Worm (Caenorhabditis elegans) whole organism, midembryonic: ENCODE data around the gene C26B9.1.

Experiments
- T22C8.4 ChIP-seq: fragments of 200-800 bp; sonication (Bioruptor generic); IDR thresholded peaks from 2 replicates; pipeline ENCODE4 v1.3.6; 2022; ENCODE audit warnings: missing genetic modification characterization, missing compliant biosample characterization
- cog-1 ChIP-seq: sonication (generic microtip); optimal IDR thresholded peaks from 2 replicates; lab custom pipeline; 2016; ENCODE audit warnings: missing genetic modification characterization, missing compliant biosample characterization
- flt-1 ChIP-seq: fragments of 200-800 bp; sonication (Bioruptor generic); IDR thresholded peaks from 2 replicates; pipeline ENCODE4 v1.3.6; 2022; ENCODE audit warnings: missing genetic modification characterization, missing compliant biosample characterization
- klf-2 ChIP-seq: fragments of 200-800 bp; sonication (Bioruptor generic); conservative IDR thresholded peaks from 2 replicates; pipeline ENCODE4 v1.3.6; 2022; ENCODE audit warnings: missing genetic modification reagents, missing genetic modification characterization, missing compliant biosample characterization
- ztf-23 ChIP-seq: fragments of 200-800 bp; sonication (Bioruptor generic); IDR thresholded peaks from 2 replicates; pipeline ENCODE4 v1.3.6; 2022; ENCODE audit warnings: missing genetic modification reagents, missing genetic modification characterization, missing compliant biosample characterization
- ztf-29 ChIP-seq: fragments of 200-800 bp; sonication (Bioruptor generic); IDR thresholded peaks from 2 replicates; pipeline ENCODE4 v1.3.6; 2022; ENCODE audit warnings: missing genetic modification reagents, missing genetic modification characterization, missing compliant biosample characterization

ce11 chrX:5344287-5344686 lies at the start of gene C26B9.1:
- TF ChIP-seq cog-1 (tag; lab: Kevin White, UChicago) (no peak), flt-1 (GFP tag; lab: Robert Waterston, UW) (no peak), T22C8.4 (GFP tag; lab: Robert Waterston, UW) (no peak), ztf-23 (GFP tag; lab: Robert Waterston, UW) (no peak), klf-2 (GFP tag; lab: Robert Waterston, UW) (no peak), ztf-29 (GFP tag; lab: Robert Waterston, UW) (no peak)
